Worm (Caenorhabditis elegans) whole organism, L3 larva: ENCODE measurements around the gene F26A1.3.

ENCODE experiments used
- R02D3.7 ChIP-seq: fragments of 150-350 bp; optimal IDR thresholded peaks from 2 replicates; lab custom pipeline; 2014; ENCODE audit warnings: missing biosample characterization, missing genetic modification characterization
- ZK546.5 ChIP-seq: sonication (generic microtip); optimal IDR thresholded peaks from 2 replicates; lab custom pipeline; 2017; ENCODE audit warnings: missing biosample characterization, missing genetic modification characterization
- aly-2 ChIP-seq: fragments of 150-350 bp; optimal IDR thresholded peaks from 2 replicates; lab custom pipeline; 2014; ENCODE audit warnings: missing biosample characterization, missing genetic modification characterization
- ama-1 ChIP-seq: fragments of 150-350 bp; optimal IDR thresholded peaks from 2 replicates; lab custom pipeline; 2018
- ceh-82 ChIP-seq: fragments of 150-350 bp; optimal IDR thresholded peaks from 2 replicates; lab custom pipeline; 2014; ENCODE audit warnings: missing biosample characterization, missing genetic modification characterization
- daf-12 ChIP-seq: fragments of 150-350 bp; optimal IDR thresholded peaks from 2 replicates; lab custom pipeline; 2014; ENCODE audit warnings: missing biosample characterization, missing genetic modification reagents, missing genetic modification characterization
- egl-27 ChIP-seq: sonication (generic microtip); optimal IDR thresholded peaks from 4 replicates; lab custom pipeline; 2017; ENCODE audit warnings: missing biosample characterization, missing genetic modification reagents, missing genetic modification characterization
- egl-5 ChIP-seq: fragments of 150-350 bp; optimal IDR thresholded peaks from 2 replicates; lab custom pipeline; 2017; ENCODE audit warnings: missing biosample characterization, missing genetic modification reagents, missing genetic modification characterization, inconsistent platforms
- elt-1 ChIP-seq: fragments of 150-350 bp; optimal IDR thresholded peaks from 2 replicates; lab custom pipeline; 2014; ENCODE audit warnings: missing biosample characterization, missing genetic modification characterization
- elt-2 ChIP-seq: sonication (generic microtip); optimal IDR thresholded peaks from 2 replicates; lab custom pipeline; 2016; ENCODE audit warnings: missing genetic modification reagents, mild to moderate bottlenecking, missing genetic modification characterization, missing compliant biosample characterization
- elt-3 ChIP-seq, 3 experiments: fragments of 150-350 bp in 1 of 3; sonication (generic microtip) in 2 of 3; optimal IDR thresholded peaks; 2 replicates in 2 of 3; 4 replicates in 1 of 3; lab custom pipeline; 2014 to 2017; ENCODE audit warnings: missing biosample characterization in 3 of 3, missing genetic modification characterization in 3 of 3
- eor-1 ChIP-seq, 2 experiments: fragments of 150-350 bp; optimal IDR thresholded peaks; 2 replicates each; lab custom pipeline; 2014 to 2018; ENCODE audit warnings: missing biosample characterization in 2 of 2, missing genetic modification characterization in 2 of 2
- fkh-10 ChIP-seq: sonication (generic microtip); optimal IDR thresholded peaks from 2 replicates; lab custom pipeline; 2017; ENCODE audit warnings: missing biosample characterization, missing genetic modification reagents, missing genetic modification characterization
- fkh-2 ChIP-seq: fragments of 150-350 bp; optimal IDR thresholded peaks from 2 replicates; lab custom pipeline; 2014; ENCODE audit warnings: missing biosample characterization, missing genetic modification reagents, missing genetic modification characterization
- jun-1 ChIP-seq: fragments of 150-350 bp; optimal IDR thresholded peaks from 2 replicates; lab custom pipeline; 2014; ENCODE audit warnings: missing biosample characterization, missing genetic modification reagents, missing genetic modification characterization
- lin-39 ChIP-seq: fragments of 150-350 bp; optimal IDR thresholded peaks from 2 replicates; lab custom pipeline; 2018; ENCODE audit warnings: missing biosample characterization, missing genetic modification reagents, missing genetic modification characterization
- lsy-12 ChIP-seq: sonication (generic microtip); optimal IDR thresholded peaks from 2 replicates; lab custom pipeline; 2016; ENCODE audit warnings: mild to moderate bottlenecking, missing genetic modification characterization, missing compliant biosample characterization
- mdl-1 ChIP-seq: fragments of 150-350 bp; optimal IDR thresholded peaks from 2 replicates; lab custom pipeline; 2014; ENCODE audit warnings: missing biosample characterization, missing genetic modification characterization
- nfya-1 ChIP-seq: sonication (generic microtip); optimal IDR thresholded peaks from 2 replicates; lab custom pipeline; 2017; ENCODE audit warnings: missing genetic modification characterization, mild to moderate bottlenecking, missing compliant biosample characterization, antibody characterized with exemption, moderate library complexity; ENCODE audit not compliant: insufficient read depth
- nhr-12 ChIP-seq: fragments of 150-350 bp; optimal IDR thresholded peaks from 2 replicates; lab custom pipeline; 2014; ENCODE audit warnings: missing biosample characterization, missing genetic modification characterization
- nhr-23 ChIP-seq: fragments of 150-350 bp; optimal IDR thresholded peaks from 2 replicates; lab custom pipeline; 2014; ENCODE audit warnings: missing biosample characterization, missing genetic modification reagents, missing genetic modification characterization
- nhr-237 ChIP-seq: fragments of 150-350 bp; optimal IDR thresholded peaks from 2 replicates; lab custom pipeline; 2014; ENCODE audit warnings: missing biosample characterization, missing genetic modification characterization
- nhr-25 ChIP-seq: sonication (generic microtip); optimal IDR thresholded peaks from 2 replicates; lab custom pipeline; 2017; ENCODE audit warnings: missing biosample characterization, missing genetic modification characterization
- nhr-28 ChIP-seq: fragments of 150-350 bp; optimal IDR thresholded peaks from 2 replicates; lab custom pipeline; 2014; ENCODE audit warnings: missing biosample characterization, missing genetic modification characterization
- nhr-43 ChIP-seq: sonication (generic microtip); optimal IDR thresholded peaks from 2 replicates; lab custom pipeline; 2016; ENCODE audit warnings: mild to moderate bottlenecking, missing genetic modification characterization, missing compliant biosample characterization; ENCODE audit not compliant: poor library complexity, severe bottlenecking
- nhr-76 ChIP-seq: fragments of 150-350 bp; sonication (generic microtip); optimal IDR thresholded peaks from 5 replicates; lab custom pipeline; 2014; ENCODE audit warnings: missing biosample characterization, missing genetic modification characterization
- nhr-77 ChIP-seq: fragments of 150-350 bp; optimal IDR thresholded peaks from 2 replicates; lab custom pipeline; 2014; ENCODE audit warnings: missing biosample characterization, missing genetic modification characterization
- pha-4 ChIP-seq: fragments of 150-350 bp; optimal IDR thresholded peaks from 2 replicates; lab custom pipeline; 2014; ENCODE audit warnings: missing biosample characterization, missing genetic modification reagents, missing genetic modification characterization
- pqm-1 ChIP-seq: fragments of 150-350 bp; optimal IDR thresholded peaks from 2 replicates; lab custom pipeline; 2017; ENCODE audit warnings: missing biosample characterization, missing genetic modification characterization, inconsistent platforms
- sea-2 ChIP-seq: fragments of 150-350 bp; sonication (generic microtip); optimal IDR thresholded peaks from 4 replicates; lab custom pipeline; 2014; ENCODE audit warnings: missing biosample characterization, missing genetic modification reagents, missing genetic modification characterization
- skn-1 ChIP-seq: fragments of 150-350 bp; optimal IDR thresholded peaks from 2 replicates; lab custom pipeline; 2014; ENCODE audit warnings: missing biosample characterization, missing genetic modification characterization
- snpc-4 ChIP-seq: fragments of 150-350 bp; optimal IDR thresholded peaks from 2 replicates; lab custom pipeline; 2014; ENCODE audit warnings: missing biosample characterization, missing genetic modification characterization
- tbx-2 ChIP-seq: sonication (generic microtip); optimal IDR thresholded peaks from 2 replicates; lab custom pipeline; 2016; ENCODE audit warnings: mild to moderate bottlenecking, missing genetic modification characterization, missing compliant biosample characterization
- unc-39 ChIP-seq: sonication (generic microtip); optimal IDR thresholded peaks from 4 replicates; lab custom pipeline; 2017; ENCODE audit warnings: missing biosample characterization, missing genetic modification characterization
- unc-62 ChIP-seq: fragments of 150-350 bp; sonication (generic microtip); optimal IDR thresholded peaks from 4 replicates; lab custom pipeline; 2014; ENCODE audit warnings: missing biosample characterization, missing genetic modification reagents, missing genetic modification characterization
- zag-1 ChIP-seq: fragments of 150-350 bp; optimal IDR thresholded peaks from 2 replicates; lab custom pipeline; 2014; ENCODE audit warnings: missing biosample characterization, missing genetic modification characterization
- ztf-11 ChIP-seq: fragments of 150-350 bp; optimal IDR thresholded peaks from 2 replicates; lab custom pipeline; 2014; ENCODE audit warnings: missing biosample characterization, missing genetic modification characterization
- ztf-4 ChIP-seq: fragments of 150-350 bp; optimal IDR thresholded peaks from 2 replicates; lab custom pipeline; 2014; ENCODE audit warnings: missing biosample characterization, missing genetic modification characterization

The F26A1.3 gene

DNA sequence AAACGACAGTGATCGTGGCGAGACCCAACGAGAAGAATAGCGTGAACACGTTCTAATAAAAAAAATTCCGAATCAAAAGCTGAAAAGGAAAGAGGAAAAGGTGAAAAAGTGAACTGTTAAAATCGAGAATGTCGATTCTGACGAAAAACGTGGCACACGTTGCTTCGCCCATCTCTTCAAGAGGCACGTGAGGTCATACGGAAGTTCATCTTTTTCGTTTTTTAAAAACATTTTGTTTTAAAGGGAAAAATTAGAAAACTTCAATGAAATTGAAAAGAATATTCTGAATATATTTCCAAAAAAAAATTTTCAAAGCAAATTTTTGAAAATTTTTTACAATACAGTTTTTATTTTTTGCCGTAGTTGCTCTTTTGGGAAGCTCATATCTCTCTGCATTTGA lies 15.5 kb upstream of the F26A1.3 start, which contains the start of gene C38D4.7:
C38D4.7 (minus strand) TSS at position 101 of the 400 bp plus-strand sequence.
- TF ChIP-seq unc-62 (no peak), nhr-25 (tag; lab: Kevin White, UChicago) (no peak), nhr-76 (tag; lab: Kevin White, UChicago) (no peak), unc-39 (tag; lab: Kevin White, UChicago) (no peak), lsy-12 (tag; lab: Kevin White, UChicago) (no peak), nhr-77 (no peak), jun-1 (tag; lab: Kevin White, UChicago) (no peak)

DNA sequence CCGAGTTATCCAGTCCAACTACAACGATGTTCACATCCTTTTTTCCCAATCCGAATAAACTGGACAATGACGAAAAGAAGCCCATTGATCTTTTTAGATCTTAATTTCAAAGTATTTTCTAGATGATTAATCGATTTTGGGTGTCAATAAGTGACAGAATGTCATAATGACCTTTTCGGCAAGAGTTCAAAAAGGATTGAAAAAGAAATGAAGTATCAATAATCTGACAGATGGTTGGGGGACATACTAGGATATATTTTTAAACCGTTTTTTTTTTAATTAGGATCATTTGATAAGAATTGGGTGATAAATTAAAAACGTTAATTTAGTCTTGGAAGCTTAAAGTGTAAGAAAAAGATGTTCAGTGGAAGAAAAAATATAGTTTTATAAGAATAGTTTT lies 12.0 kb upstream of the F26A1.3 start, which contains the start of gene arl-6:
arl-6 (minus strand) TSS at position 101 of the 400 bp plus-strand sequence.
- TF ChIP-seq egl-27 (no peak), tbx-2 (tag; lab: Kevin White, UChicago) (no peak), elt-2 (tag; lab: Kevin White, UChicago) (no peak), nhr-43 (tag; lab: Kevin White, UChicago) (no peak), nhr-23 (tag; lab: Kevin White, UChicago) (no peak), eor-1 (tag; optimal IDR thresholded peaks at IDR 0.05; lab: Kevin White, UChicago) (no peak), mdl-1 (no peak), elt-3 (tag; optimal IDR thresholded peaks at IDR 0.05; lab: Kevin White, UChicago) (no peak), nhr-28 (tag; lab: Kevin White, UChicago) (no peak)

DNA sequence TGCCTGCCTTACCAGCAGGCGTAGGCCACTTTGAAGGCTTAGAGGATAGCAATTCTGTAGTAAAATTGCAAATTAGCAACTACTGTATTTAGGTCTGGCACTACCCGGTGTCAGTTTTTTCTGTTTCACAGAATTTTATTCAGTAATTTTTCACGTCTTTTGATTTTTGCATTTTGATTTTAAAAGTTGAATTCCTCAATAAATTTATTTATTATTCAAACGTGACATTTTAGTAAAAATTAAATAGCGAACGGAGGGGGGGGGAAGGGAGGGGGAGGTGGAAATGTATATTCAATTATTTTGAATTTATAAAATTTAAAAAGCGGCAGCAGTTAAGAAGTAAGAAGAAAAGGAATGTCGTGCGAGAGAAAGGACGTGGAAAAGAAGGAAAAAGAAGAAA lies 9.5 kb upstream of the F26A1.3 start, which contains the start of gene F26A1.4:
F26A1.4 (plus strand) TSS at position 301 of the 400 bp plus-strand sequence.
- TF ChIP-seq elt-1 (tag; lab: Kevin White, UChicago) (no peak), snpc-4 (no peak), pqm-1 (tag; lab: Kevin White, UChicago) (no peak), unc-39 (tag; lab: Kevin White, UChicago) (no peak), nhr-76 (tag; lab: Kevin White, UChicago) (no peak), nhr-12 (no peak), tbx-2 (tag; lab: Kevin White, UChicago) (no peak), ceh-82 (tag; lab: Kevin White, UChicago) (no peak), nhr-23 (tag; lab: Kevin White, UChicago) (no peak), elt-2 (tag; lab: Kevin White, UChicago) (no peak), nhr-237 (tag; lab: Kevin White, UChicago) (no peak), daf-12 (tag; lab: Kevin White, UChicago) (no peak), ama-1 (no peak), nfya-1 (tag; lab: Kevin White, UChicago) (no peak), elt-3 (tag; optimal IDR thresholded peaks at IDR 0.05; lab: Kevin White, UChicago) (no peak), sea-2 (no peak), fkh-2 (tag; lab: Kevin White, UChicago) (no peak), egl-5 (tag; lab: Kevin White, UChicago) (no peak)

ce11 chrIII:4819843-4820242 lies 6.9 kb upstream of the F26A1.3 start, which contains the start of gene F26A1.7:
Gene F26A1.7 (minus strand): TSS chrIII:4819943.
- TF ChIP-seq ZK546.5: no peak
- TF ChIP-seq zag-1 (tag; lab: Kevin White, UChicago): no peak
- TF ChIP-seq ztf-11: no peak
- no peak for TF ChIP-seq lsy-12 (tag; lab: Kevin White, UChicago)
- TF ChIP-seq fkh-2 (tag; lab: Kevin White, UChicago): no peak
- TF ChIP-seq R02D3.7 (tag; lab: Kevin White, UChicago): no peak
- no peak for TF ChIP-seq sea-2
- no peak for TF ChIP-seq nhr-12
- no peak for TF ChIP-seq pha-4
- no peak for TF ChIP-seq ama-1
- no peak for TF ChIP-seq unc-39 (tag; lab: Kevin White, UChicago)
- no peak for TF ChIP-seq fkh-10 (GFP tag; lab: Kevin White, UChicago)
- TF ChIP-seq egl-27: no peak
- no peak for TF ChIP-seq snpc-4

DNA sequence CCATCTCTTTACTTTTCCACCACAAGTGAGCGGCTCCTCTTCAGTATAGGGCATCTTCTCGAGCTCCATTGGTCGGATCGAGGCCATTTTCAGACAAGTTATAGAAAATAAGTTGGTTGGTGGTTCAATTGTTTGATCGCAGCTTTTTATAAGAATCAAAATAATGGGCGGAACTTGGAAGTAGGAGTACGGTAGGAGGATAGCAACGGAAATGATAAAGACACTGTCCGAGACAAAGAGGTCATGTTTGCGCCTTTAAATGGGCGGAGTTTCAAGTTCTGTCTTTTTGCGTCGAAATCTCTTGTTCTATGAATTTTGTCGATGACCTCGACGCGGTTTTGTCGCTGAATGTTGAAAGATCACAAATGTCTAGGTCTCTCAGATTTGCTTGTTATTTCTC lies 4.6 kb upstream of the F26A1.3 start, which contains the start of gene F26A1.8:
F26A1.8 (minus strand) TSS at position 101 of the 400 bp plus-strand sequence.
- TF ChIP-seq lin-39 (tag; lab: Kevin White, UChicago) (no peak), nhr-77 (no peak), mdl-1 (no peak), pqm-1 (tag; lab: Kevin White, UChicago) (no peak), aly-2 (no peak), ama-1 (no peak), ceh-82 (tag; lab: Kevin White, UChicago) (no peak), daf-12 (tag; lab: Kevin White, UChicago) (no peak), ZK546.5 (no peak), skn-1 (no peak), nhr-25 (tag; lab: Kevin White, UChicago) (no peak), elt-3 (tag; optimal IDR thresholded peaks at IDR 0.05; lab: Kevin White, UChicago) (no peak), ztf-4 (tag; lab: Kevin White, UChicago) (no peak), ztf-11 (no peak), nhr-43 (tag; lab: Kevin White, UChicago) (no peak), nfya-1 (tag; lab: Kevin White, UChicago) (no peak)
